Worm (Caenorhabditis elegans) whole organism, L2 larva: ENCODE data around the gene clec-243.

Experiments
- C34F6.9 ChIP-seq: fragments of 150-350 bp; optimal IDR thresholded peaks from 2 replicates; lab custom pipeline; 2014; ENCODE audit warnings: missing biosample characterization, missing genetic modification characterization
- R02D3.7 ChIP-seq: fragments of 150-350 bp; optimal IDR thresholded peaks from 2 replicates; lab custom pipeline; 2014; ENCODE audit warnings: missing biosample characterization, missing genetic modification characterization
- ZK546.5 ChIP-seq: sonication (generic microtip); optimal IDR thresholded peaks from 2 replicates; lab custom pipeline; 2017; ENCODE audit warnings: missing biosample characterization, missing genetic modification characterization
- alr-1 ChIP-seq: fragments of 150-350 bp; optimal IDR thresholded peaks from 2 replicates; lab custom pipeline; 2014; ENCODE audit warnings: missing biosample characterization, missing genetic modification characterization
- aly-2 ChIP-seq: fragments of 150-350 bp; optimal IDR thresholded peaks from 2 replicates; lab custom pipeline; 2014; ENCODE audit warnings: missing biosample characterization, missing genetic modification characterization
- ceh-16 ChIP-seq: fragments of 150-350 bp; optimal IDR thresholded peaks from 2 replicates; lab custom pipeline; 2014; ENCODE audit warnings: missing biosample characterization, missing genetic modification characterization
- ceh-82 ChIP-seq: fragments of 150-350 bp; optimal IDR thresholded peaks from 2 replicates; lab custom pipeline; 2014; ENCODE audit warnings: missing biosample characterization, missing genetic modification characterization
- egl-27 ChIP-seq: sonication (generic microtip); optimal IDR thresholded peaks from 3 replicates; lab custom pipeline; 2017; ENCODE audit warnings: missing biosample characterization, missing genetic modification reagents, missing genetic modification characterization
- elt-1 ChIP-seq: fragments of 150-350 bp; optimal IDR thresholded peaks from 2 replicates; lab custom pipeline; 2014; ENCODE audit warnings: missing biosample characterization, missing genetic modification characterization
- fos-1 ChIP-seq: fragments of 150-350 bp; optimal IDR thresholded peaks from 2 replicates; lab custom pipeline; 2014; ENCODE audit warnings: missing biosample characterization, missing genetic modification characterization
- gmeb-1 ChIP-seq: fragments of 150-350 bp; optimal IDR thresholded peaks from 2 replicates; lab custom pipeline; 2014; ENCODE audit warnings: missing biosample characterization, missing genetic modification characterization
- lin-11 ChIP-seq: fragments of 150-350 bp; sonication (generic microtip); optimal IDR thresholded peaks from 2 replicates; lab custom pipeline; 2014; ENCODE audit warnings: missing biosample characterization, missing genetic modification characterization, inconsistent platforms, mixed read lengths
- lin-13 ChIP-seq: fragments of 150-350 bp; optimal IDR thresholded peaks from 2 replicates; lab custom pipeline; 2014; ENCODE audit warnings: missing biosample characterization, missing genetic modification reagents, missing genetic modification characterization
- lsy-2 ChIP-seq, 2 experiments: fragments of 150-350 bp in 1 of 2; sonication (generic microtip) in 1 of 2; optimal IDR thresholded peaks; 2 replicates each; lab custom pipeline; 2014 to 2017; ENCODE audit warnings: missing biosample characterization in 2 of 2, missing genetic modification characterization in 2 of 2
- mbf-1 ChIP-seq: sonication (generic microtip); optimal IDR thresholded peaks from 2 replicates; lab custom pipeline; 2017; ENCODE audit warnings: missing biosample characterization, missing genetic modification characterization
- nhr-10 ChIP-seq: sonication (generic microtip); optimal IDR thresholded peaks from 2 replicates; lab custom pipeline; 2017; ENCODE audit warnings: missing biosample characterization, missing genetic modification characterization
- nhr-12 ChIP-seq: fragments of 150-350 bp; optimal IDR thresholded peaks from 2 replicates; lab custom pipeline; 2014; ENCODE audit warnings: missing biosample characterization, missing genetic modification characterization
- nhr-21 ChIP-seq: fragments of 150-350 bp; optimal IDR thresholded peaks from 2 replicates; lab custom pipeline; 2014; ENCODE audit warnings: missing biosample characterization, missing genetic modification characterization
- nhr-23 ChIP-seq: fragments of 150-350 bp; optimal IDR thresholded peaks from 2 replicates; lab custom pipeline; 2014; ENCODE audit warnings: missing biosample characterization, missing genetic modification reagents, missing genetic modification characterization
- nhr-25 ChIP-seq: fragments of 150-350 bp; sonication (generic microtip); optimal IDR thresholded peaks from 3 replicates; lab custom pipeline; 2014; ENCODE audit warnings: missing biosample characterization, missing genetic modification characterization
- nhr-6 ChIP-seq: fragments of 150-350 bp; optimal IDR thresholded peaks from 2 replicates; lab custom pipeline; 2014; ENCODE audit warnings: missing biosample characterization, missing genetic modification characterization
- nhr-77 ChIP-seq: fragments of 150-350 bp; optimal IDR thresholded peaks from 2 replicates; lab custom pipeline; 2014; ENCODE audit warnings: missing biosample characterization, missing genetic modification characterization
- peb-1 ChIP-seq: fragments of 150-350 bp; optimal IDR thresholded peaks from 2 replicates; lab custom pipeline; 2014; ENCODE audit warnings: missing biosample characterization, missing genetic modification characterization
- skn-1 ChIP-seq: sonication (generic microtip); optimal IDR thresholded peaks from 2 replicates; lab custom pipeline; 2017; ENCODE audit warnings: missing biosample characterization, missing genetic modification characterization
- sma-9 ChIP-seq, 2 experiments: fragments of 150-350 bp in 1 of 2; sonication (generic microtip) in 1 of 2; optimal IDR thresholded peaks; 2 replicates each; lab custom pipeline; 2014 to 2016; ENCODE audit warnings: missing genetic modification characterization in 2 of 2, mild to moderate bottlenecking in 1 of 2, missing biosample characterization in 1 of 2, missing compliant biosample characterization in 1 of 2, missing genetic modification reagents in 1 of 2, moderate library complexity in 1 of 2
- snpc-4 ChIP-seq: fragments of 150-350 bp; optimal IDR thresholded peaks from 2 replicates; lab custom pipeline; 2014; ENCODE audit warnings: missing biosample characterization, missing genetic modification characterization
- unc-39 ChIP-seq: fragments of 150-350 bp; optimal IDR thresholded peaks from 2 replicates; lab custom pipeline; 2014; ENCODE audit warnings: missing biosample characterization, missing genetic modification characterization
- unc-55 ChIP-seq: fragments of 150-350 bp; sonication (generic microtip); optimal IDR thresholded peaks from 3 replicates; lab custom pipeline; 2014; ENCODE audit warnings: missing biosample characterization, missing genetic modification reagents, missing genetic modification characterization
- zag-1 ChIP-seq: fragments of 150-350 bp; optimal IDR thresholded peaks from 2 replicates; lab custom pipeline; 2014; ENCODE audit warnings: missing biosample characterization, missing genetic modification characterization
- ztf-1 ChIP-seq: fragments of 200-800 bp; sonication (Bioruptor generic); conservative IDR thresholded peaks from 2 replicates; pipeline ENCODE4 v1.3.6; 2022; ENCODE audit warnings: missing genetic modification characterization, missing compliant biosample characterization
- ztf-11 ChIP-seq: sonication (generic microtip); optimal IDR thresholded peaks from 2 replicates; lab custom pipeline; 2017; ENCODE audit warnings: missing biosample characterization, missing genetic modification characterization

Gene clec-243

ce11 chrV:17241278-17241661, 7.5 kb downstream of the clec-243 start:
- TF ChIP-seq sma-9 (GFP tag; optimal IDR thresholded peaks at IDR 0.05; lab: Kevin White, UChicago) (peak; percentile 24), sma-9 (tag; optimal IDR thresholded peaks at IDR 0.05; lab: Kevin White, UChicago) (no peak), fos-1 (tag; lab: Kevin White, UChicago) (peak; percentile 83), gmeb-1 (tag; lab: Kevin White, UChicago) (peak; percentile 25), nhr-23 (tag; lab: Kevin White, UChicago) (no peak)
- TF ChIP-seq, all 48 proteins: peak for 3

ce11 chrV:17240579-17241277, 8.1 kb downstream of the clec-243 start:
- TF ChIP-seq mbf-1 (tag; lab: Kevin White, UChicago) (no peak), aly-2 (tag; lab: Kevin White, UChicago) (no peak), nhr-21 (tag; lab: Kevin White, UChicago) (no peak), nhr-23 (tag; lab: Kevin White, UChicago) (no peak), fos-1 (tag; lab: Kevin White, UChicago) (peak; percentile 73), elt-1 (no peak), C34F6.9 (tag; lab: Kevin White, UChicago) (no peak)

ce11 chrV:17238799-17239198, 10.0 kb downstream of the clec-243 start, which contains the start of gene T19C9.8:
TSS of gene T19C9.8 (plus strand) at chrV:17239097.
- no peak for TF ChIP-seq ceh-82 (tag; lab: Kevin White, UChicago)
- peak; percentile 95 for TF ChIP-seq fos-1 (tag; lab: Kevin White, UChicago)
- peak; percentile 10 for TF ChIP-seq sma-9 (GFP tag; optimal IDR thresholded peaks at IDR 0.05; lab: Kevin White, UChicago)
- TF ChIP-seq sma-9 (tag; optimal IDR thresholded peaks at IDR 0.05; lab: Kevin White, UChicago), result no peak
- TF ChIP-seq, all 48 proteins: peak for 2

ce11 chrV:17236345-17236744, 12.5 kb downstream of the clec-243 start, which contains the start of gene T19C9.10:
TSS of gene T19C9.10 (plus strand) at chrV:17236592.
- TF ChIP-seq unc-55 (GFP tag; lab: Kevin White, UChicago), result no peak
- TF ChIP-seq lin-13 (GFP tag; lab: Kevin White, UChicago), result no peak
- TF ChIP-seq peb-1 (tag; lab: Kevin White, UChicago), result no peak
- TF ChIP-seq ceh-16 (tag; lab: Kevin White, UChicago), result no peak
- no peak for TF ChIP-seq nhr-25 (tag; lab: Kevin White, UChicago)
- no peak for TF ChIP-seq alr-1 (tag; lab: Kevin White, UChicago)
- no peak for TF ChIP-seq lsy-2 (tag; optimal IDR thresholded peaks at IDR 0.05; lab: Kevin White, UChicago)
- no peak for TF ChIP-seq nhr-12
- no peak for TF ChIP-seq ztf-1 (GFP tag; lab: Robert Waterston, UW)
- no peak for TF ChIP-seq snpc-4
- no peak for TF ChIP-seq R02D3.7

ce11 chrV:17232403-17232802, 16.4 kb downstream of the clec-243 start:
- no peak for TF ChIP-seq egl-27 (tag; lab: Kevin White, UChicago)
- no peak for TF ChIP-seq ceh-82 (tag; lab: Kevin White, UChicago)
- TF ChIP-seq mbf-1 (tag; lab: Kevin White, UChicago), result no peak
- no peak for TF ChIP-seq C34F6.9 (tag; lab: Kevin White, UChicago)
- TF ChIP-seq fos-1 (tag; lab: Kevin White, UChicago), result no peak
- TF ChIP-seq zag-1 (tag; lab: Kevin White, UChicago), result no peak
- no peak for TF ChIP-seq unc-39 (tag; lab: Kevin White, UChicago)
- no peak for TF ChIP-seq ztf-1 (GFP tag; lab: Robert Waterston, UW)
- TF ChIP-seq nhr-21 (tag; lab: Kevin White, UChicago), result no peak

- TF ChIP-seq lsy-2 (tag; optimal IDR thresholded peaks at IDR 0.05; lab: Kevin White, UChicago) (no peak), R02D3.7 (no peak), zag-1 (tag; lab: Kevin White, UChicago) (no peak)
- TF ChIP-seq, all 48 proteins: peak for 0
Measured at ce11 chrV:17226119-17226518, 22.7 kb downstream of the clec-243 start, which contains the start of gene srh-112. TSS of gene srh-112 (minus strand) at chrV:17226219.

- TF ChIP-seq zag-1 (tag; lab: Kevin White, UChicago) (no peak), sma-9 (GFP tag; optimal IDR thresholded peaks at IDR 0.05; lab: Kevin White, UChicago) (no peak), sma-9 (tag; optimal IDR thresholded peaks at IDR 0.05; lab: Kevin White, UChicago) (no peak), ztf-11 (tag; lab: Kevin White, UChicago) (no peak), snpc-4 (no peak), ZK546.5 (tag; lab: Kevin White, UChicago) (no peak), nhr-25 (tag; lab: Kevin White, UChicago) (no peak), ztf-1 (GFP tag; lab: Robert Waterston, UW) (no peak), aly-2 (tag; lab: Kevin White, UChicago) (no peak), lin-11 (tag; lab: Kevin White, UChicago) (no peak), lsy-2 (tag; optimal IDR thresholded peaks at IDR 0.05; lab: Kevin White, UChicago) (no peak), nhr-10 (tag; lab: Kevin White, UChicago) (no peak), peb-1 (tag; lab: Kevin White, UChicago) (no peak), skn-1 (no peak), nhr-6 (tag; lab: Kevin White, UChicago) (no peak), nhr-77 (tag; lab: Kevin White, UChicago) (no peak)
Measured at ce11 chrV:17225389-17225788, 23.4 kb downstream of the clec-243 start, which contains the start of gene scl-25. TSS of gene scl-25 (plus strand) at chrV:17225689.
